Worm (Caenorhabditis elegans) whole organism, L4 larva: Measurements from ENCODE around the gene F22F7.12.

Experiments used
- D1046.2 ChIP-seq: fragments of 200-800 bp; sonication (Bioruptor generic); IDR thresholded peaks from 2 replicates; pipeline ENCODE4 v1.3.6; 2022; ENCODE audit warnings: missing genetic modification characterization, missing compliant biosample characterization
- F37D6.2 ChIP-seq: sonication (generic microtip); optimal IDR thresholded peaks from 2 replicates; lab custom pipeline; 2016; ENCODE audit warnings: mild to moderate bottlenecking, missing genetic modification characterization, missing compliant biosample characterization
- Y48G9A.11 ChIP-seq: fragments of 200-800 bp; sonication (Bioruptor generic); IDR thresholded peaks from 2 replicates; pipeline ENCODE4 v1.3.6; 2022; ENCODE audit warnings: missing genetic modification reagents, missing genetic modification characterization, missing compliant biosample characterization
- aha-1 ChIP-seq: fragments of 150-350 bp; peaks from one replicate; lab custom pipeline; 2014; ENCODE audit warnings: missing biosample characterization, missing genetic modification characterization
- attf-4 ChIP-seq: sonication (generic microtip); optimal IDR thresholded peaks from 3 replicates; lab custom pipeline; 2017; ENCODE audit warnings: missing biosample characterization, missing genetic modification characterization
- ceh-32 ChIP-seq: sonication (generic microtip); optimal IDR thresholded peaks from 2 replicates; lab custom pipeline; 2016; ENCODE audit warnings: mild to moderate bottlenecking, missing genetic modification characterization, missing compliant biosample characterization; ENCODE audit not compliant: poor library complexity
- ceh-44 ChIP-seq: fragments of 200-800 bp; sonication (Bioruptor generic); IDR thresholded peaks from 2 replicates; pipeline ENCODE4 v1.3.6; 2022; ENCODE audit warnings: missing genetic modification reagents, missing genetic modification characterization, missing compliant biosample characterization
- ceh-62 ChIP-seq: sonication (generic microtip); optimal IDR thresholded peaks from 2 replicates; lab custom pipeline; 2017; ENCODE audit warnings: missing biosample characterization, missing genetic modification characterization
- daf-12 ChIP-seq: fragments of 150-350 bp; optimal IDR thresholded peaks from 2 replicates; lab custom pipeline; 2014; ENCODE audit warnings: missing biosample characterization, missing genetic modification reagents, missing genetic modification characterization
- daf-16 ChIP-seq, 3 experiments: sonication (generic microtip); optimal IDR thresholded peaks; 2 replicates each; lab custom pipeline; 2016 to 2017; ENCODE audit warnings: missing genetic modification characterization in 3 of 3, missing genetic modification reagents in 3 of 3, mild to moderate bottlenecking in 2 of 3, missing compliant biosample characterization in 2 of 3, missing biosample characterization in 1 of 3, moderate library complexity in 1 of 3
- daf-19 ChIP-seq: fragments of 200-800 bp; sonication (Bioruptor generic); conservative IDR thresholded peaks from 2 replicates; pipeline ENCODE4 v1.3.6; 2022; ENCODE audit warnings: missing genetic modification characterization, missing compliant biosample characterization
- daf-8 ChIP-seq: fragments of 200-800 bp; sonication (Bioruptor generic); IDR thresholded peaks from 2 replicates; pipeline ENCODE4 v1.3.6; 2022; ENCODE audit warnings: missing genetic modification characterization, missing compliant biosample characterization
- dmd-9 ChIP-seq: fragments of 200-800 bp; sonication (Bioruptor generic); IDR thresholded peaks from 2 replicates; pipeline ENCODE4 v1.3.6; 2022; ENCODE audit warnings: missing genetic modification reagents, missing genetic modification characterization, missing compliant biosample characterization
- dpl-1 ChIP-seq: fragments of 150-350 bp; optimal IDR thresholded peaks from 2 replicates; lab custom pipeline; 2014; ENCODE audit warnings: missing biosample characterization, missing genetic modification reagents, missing genetic modification characterization
- duxl-1 ChIP-seq: sonication (generic microtip); optimal IDR thresholded peaks from 2 replicates; lab custom pipeline; 2016; ENCODE audit warnings: mild to moderate bottlenecking, missing genetic modification characterization, moderate library complexity, missing compliant biosample characterization; ENCODE audit not compliant: poor library complexity
- lin-1 ChIP-seq: fragments of 200-800 bp; sonication (Bioruptor generic); IDR thresholded peaks from 2 replicates; pipeline ENCODE4 v1.3.6; 2022; ENCODE audit warnings: missing genetic modification reagents, missing genetic modification characterization, missing compliant biosample characterization
- lir-3 ChIP-seq: sonication (generic microtip); optimal IDR thresholded peaks from 2 replicates; lab custom pipeline; 2016; ENCODE audit warnings: mild to moderate bottlenecking, missing genetic modification characterization, missing compliant biosample characterization
- madf-5 ChIP-seq, 2 experiments: fragments of 200-800 bp; sonication (Bioruptor generic); IDR thresholded peaks; 2 replicates each; pipeline ENCODE4 v1.3.6; 2022; ENCODE audit warnings: missing compliant biosample characterization in 2 of 2, missing genetic modification characterization in 2 of 2
- madf-9 ChIP-seq: fragments of 200-800 bp; sonication (Bioruptor generic); conservative IDR thresholded peaks from 2 replicates; pipeline ENCODE4 v1.3.6; 2022; ENCODE audit warnings: missing genetic modification reagents, missing genetic modification characterization, missing compliant biosample characterization
- mdl-1 ChIP-seq, 2 experiments: fragments of 150-350 bp in 1 of 2; sonication (generic microtip) in 1 of 2; optimal IDR thresholded peaks; 2 replicates each; lab custom pipeline; 2014 to 2017; ENCODE audit warnings: missing biosample characterization in 2 of 2, missing genetic modification characterization in 2 of 2
- mep-1 ChIP-seq: fragments of 150-350 bp; sonication (generic microtip); optimal IDR thresholded peaks from 3 replicates; lab custom pipeline; 2014; ENCODE audit warnings: missing biosample characterization, missing genetic modification characterization
- nhr-10 ChIP-seq: fragments of 150-350 bp; optimal IDR thresholded peaks from 2 replicates; lab custom pipeline; 2014; ENCODE audit warnings: missing biosample characterization, missing genetic modification characterization
- nhr-102 ChIP-seq: sonication (generic microtip); optimal IDR thresholded peaks from 2 replicates; lab custom pipeline; 2016; ENCODE audit warnings: mild to moderate bottlenecking, missing genetic modification characterization, moderate library complexity, missing compliant biosample characterization
- nhr-11 ChIP-seq: fragments of 150-350 bp; optimal IDR thresholded peaks from 2 replicates; lab custom pipeline; 2014; ENCODE audit warnings: missing biosample characterization, missing genetic modification characterization
- nhr-237 ChIP-seq: sonication (generic microtip); optimal IDR thresholded peaks from 2 replicates; lab custom pipeline; 2017; ENCODE audit warnings: missing biosample characterization, missing genetic modification characterization
- nhr-28 ChIP-seq: fragments of 150-350 bp; optimal IDR thresholded peaks from 2 replicates; lab custom pipeline; 2014; ENCODE audit warnings: missing biosample characterization, missing genetic modification characterization
- nhr-48 ChIP-seq: sonication (generic microtip); optimal IDR thresholded peaks from 2 replicates; lab custom pipeline; 2016; ENCODE audit warnings: mild to moderate bottlenecking, missing genetic modification characterization, missing compliant biosample characterization
- nhr-6 ChIP-seq: fragments of 150-350 bp; optimal IDR thresholded peaks from 2 replicates; lab custom pipeline; 2014; ENCODE audit warnings: missing biosample characterization, missing genetic modification characterization
- nhr-77 ChIP-seq: fragments of 150-350 bp; optimal IDR thresholded peaks from 2 replicates; lab custom pipeline; 2014; ENCODE audit warnings: missing biosample characterization, missing genetic modification characterization
- set-16 ChIP-seq: fragments of 200-800 bp; sonication (Bioruptor generic); IDR thresholded peaks from 2 replicates; pipeline ENCODE4 v1.3.6; 2022; ENCODE audit warnings: missing genetic modification reagents, missing genetic modification characterization, missing compliant biosample characterization
- snpc-1.2 ChIP-seq: fragments of 200-800 bp; sonication (Bioruptor generic); IDR thresholded peaks from 2 replicates; pipeline ENCODE4 v1.3.6; 2022; ENCODE audit warnings: missing genetic modification reagents, missing genetic modification characterization, missing compliant biosample characterization
- snpc-4 ChIP-seq: fragments of 150-350 bp; optimal IDR thresholded peaks from 2 replicates; lab custom pipeline; 2014; ENCODE audit warnings: missing biosample characterization, missing genetic modification characterization
- spr-1 ChIP-seq: sonication (generic microtip); optimal IDR thresholded peaks from 2 replicates; lab custom pipeline; 2016; ENCODE audit warnings: mild to moderate bottlenecking, missing genetic modification characterization, missing compliant biosample characterization
- unc-39 ChIP-seq: sonication (generic microtip); optimal IDR thresholded peaks from 2 replicates; lab custom pipeline; 2017; ENCODE audit warnings: missing biosample characterization, missing genetic modification characterization
- zfp-2 ChIP-seq: sonication (generic microtip); optimal IDR thresholded peaks from 2 replicates; lab custom pipeline; 2016; ENCODE audit warnings: mild to moderate bottlenecking, missing genetic modification characterization, missing compliant biosample characterization
- zfp-3 ChIP-seq: fragments of 200-800 bp; sonication (Bioruptor generic); conservative IDR thresholded peaks from 2 replicates; pipeline ENCODE4 v1.3.6; 2022; ENCODE audit warnings: missing genetic modification reagents, missing genetic modification characterization, missing compliant biosample characterization
- ztf-7 ChIP-seq: fragments of 150-350 bp; optimal IDR thresholded peaks from 2 replicates; lab custom pipeline; 2014; ENCODE audit warnings: missing biosample characterization, missing genetic modification characterization

F22F7.12 gene

ce11 chrV:2103118-2103517 lies 41.2 kb downstream of the F22F7.12 start, which contains the start of gene F36F12.1:
TSS of gene F36F12.1 (minus strand) at chrV:2103218.
- TF ChIP-seq mdl-1 (tag; optimal IDR thresholded peaks at IDR 0.05; lab: Kevin White, UChicago): no peak
- no peak for TF ChIP-seq nhr-237
- no peak for TF ChIP-seq daf-19 (GFP tag; lab: Robert Waterston, UW)
- no peak for TF ChIP-seq nhr-11 (tag; lab: Kevin White, UChicago)
- TF ChIP-seq aha-1 (tag; lab: Kevin White, UChicago): no peak
- no peak for TF ChIP-seq lin-1
- no peak for TF ChIP-seq Y48G9A.11 (GFP tag; lab: Robert Waterston, UW)
- TF ChIP-seq nhr-28 (tag; lab: Kevin White, UChicago): no peak
- TF ChIP-seq nhr-77 (tag; lab: Kevin White, UChicago): no peak
- no peak for TF ChIP-seq D1046.2
- TF ChIP-seq mep-1 (tag; lab: Kevin White, UChicago): no peak

ce11 chrV:2099040-2099439 lies 45.3 kb downstream of the F22F7.12 start, which contains the start of gene F36F12.7:
TSS of gene F36F12.7 (plus strand) at chrV:2099340.
- TF ChIP-seq attf-4 (tag; lab: Kevin White, UChicago): no peak
- no peak for TF ChIP-seq duxl-1
- TF ChIP-seq, all 104 proteins: peak for 0

ce11 chrV:2097653-2098052 lies 46.7 kb downstream of the F22F7.12 start, which contains the start of gene clec-208:
TSS of gene clec-208 (plus strand) at chrV:2097953.
- TF ChIP-seq zfp-3 (GFP tag; lab: Robert Waterston, UW) (no peak), attf-4 (tag; lab: Kevin White, UChicago) (no peak), daf-12 (tag; lab: Kevin White, UChicago) (no peak), ceh-44 (GFP tag; lab: Robert Waterston, UW) (no peak), madf-9 (GFP tag; lab: Robert Waterston, UW) (no peak), set-16 (no peak), nhr-48 (no peak), Y48G9A.11 (GFP tag; lab: Robert Waterston, UW) (no peak), lir-3 (no peak), snpc-4 (tag; lab: Kevin White, UChicago) (no peak), ztf-7 (no peak)
- TF ChIP-seq, all 104 proteins: peak for 0

ce11 chrV:2095772-2096171 lies 48.5 kb downstream of the F22F7.12 start, which contains the start of gene clec-207:
TSS of gene clec-207 (plus strand) at chrV:2096072.
- TF ChIP-seq ceh-32 (tag; lab: Kevin White, UChicago) (no peak), snpc-1.2 (no peak), ceh-62 (tag; lab: Kevin White, UChicago) (no peak), zfp-2 (tag; lab: Kevin White, UChicago) (no peak), nhr-102 (tag; lab: Kevin White, UChicago) (no peak), dmd-9 (GFP tag; lab: Robert Waterston, UW) (no peak), daf-8 (GFP tag; lab: Robert Waterston, UW) (no peak), daf-16 (GFP tag; optimal IDR thresholded peaks at IDR 0.05; lab: Kevin White, UChicago) (no peak), daf-16 (tag; optimal IDR thresholded peaks at IDR 0.05; lab: Kevin White, UChicago) (no peak), nhr-6 (tag; lab: Kevin White, UChicago) (no peak), unc-39 (no peak), dpl-1 (no peak), nhr-10 (tag; lab: Kevin White, UChicago) (no peak), lin-1 (no peak), madf-5 (GFP tag; IDR thresholded peaks at IDR 0.05; lab: Robert Waterston, UW) (no peak), F37D6.2 (tag; lab: Kevin White, UChicago) (no peak), spr-1 (tag; lab: Kevin White, UChicago) (no peak)
